Fruit fly (Drosophila melanogaster) whole organism, pupa: Measurements from ENCODE around the gene CG43102.
A peak's percentile ranks its signal among the peaks of the same experiment; 100 is the strongest.

Source experiments
- CG10348 ChIP-seq: fragments of 200-800 bp; sonication (Bioruptor generic); IDR thresholded peaks from 2 replicates; pipeline ENCODE4 v1.3.6; 2022; ENCODE audit warnings: missing biosample characterization, missing genetic modification characterization
- CG12605 ChIP-seq: fragments of 200-800 bp; sonication (Bioruptor generic); IDR thresholded peaks from 2 replicates; pipeline ENCODE4 v1.3.6; 2022; ENCODE audit warnings: missing biosample characterization, missing genetic modification characterization
- CG13204 ChIP-seq: fragments of 200-800 bp; sonication (Bioruptor generic); optimal IDR thresholded peaks from 2 replicates; lab custom pipeline; 2018; ENCODE audit warnings: missing biosample characterization, mild to moderate bottlenecking, missing genetic modification characterization, moderate library complexity
- CG14655 ChIP-seq: fragments of 200-800 bp; sonication (Bioruptor generic); optimal IDR thresholded peaks from 3 replicates; lab custom pipeline; 2017; ENCODE audit warnings: mild to moderate bottlenecking, missing biosample characterization, missing genetic modification reagents, missing genetic modification characterization
- CG15710 ChIP-seq: fragments of 200-800 bp; sonication (Bioruptor generic); optimal IDR thresholded peaks from 2 replicates; lab custom pipeline; 2018; ENCODE audit warnings: missing biosample characterization, mild to moderate bottlenecking, missing genetic modification characterization, moderate library complexity
- CG17806 ChIP-seq: fragments of 200-800 bp; sonication (Bioruptor generic); optimal IDR thresholded peaks from 2 replicates; lab custom pipeline; 2018; ENCODE audit warnings: missing biosample characterization, mild to moderate bottlenecking, missing genetic modification characterization, moderate library complexity
- CG32121 ChIP-seq: fragments of 200-800 bp; sonication (Bioruptor generic); IDR thresholded peaks from 2 replicates; pipeline ENCODE4 v1.3.6; 2022; ENCODE audit warnings: missing biosample characterization, missing genetic modification characterization
- CG34367 ChIP-seq: fragments of 200-800 bp; sonication (Bioruptor generic); optimal IDR thresholded peaks from 2 replicates; lab custom pipeline; 2018; ENCODE audit warnings: missing biosample characterization, mild to moderate bottlenecking, missing genetic modification characterization
- CG4496 ChIP-seq: fragments of 200-800 bp; sonication (Bioruptor generic); IDR thresholded peaks from 3 replicates; pipeline ENCODE4 v1.3.6; 2022; ENCODE audit warnings: missing biosample characterization, missing genetic modification characterization
- CG8159 ChIP-seq: fragments of 200-800 bp; sonication (Bioruptor generic); optimal IDR thresholded peaks from 3 replicates; lab custom pipeline; 2018; ENCODE audit warnings: missing biosample characterization, mild to moderate bottlenecking, missing genetic modification characterization, moderate library complexity
- CG8301 ChIP-seq: fragments of 200-800 bp; sonication (Bioruptor generic); optimal IDR thresholded peaks from 2 replicates; lab custom pipeline; 2018; ENCODE audit warnings: missing biosample characterization, mild to moderate bottlenecking, missing genetic modification characterization
- CG9948 ChIP-seq: fragments of 200-800 bp; sonication (Bioruptor generic); optimal IDR thresholded peaks from 2 replicates; lab custom pipeline; 2018; ENCODE audit warnings: missing biosample characterization, mild to moderate bottlenecking, missing genetic modification characterization, moderate library complexity
- D1 ChIP-seq: fragments of 200-800 bp; sonication (Bioruptor generic); optimal IDR thresholded peaks from 2 replicates; lab custom pipeline; 2018; ENCODE audit warnings: missing biosample characterization, mild to moderate bottlenecking, missing genetic modification characterization, moderate library complexity
- EcR ChIP-seq: fragments of 200-800 bp; sonication (Bioruptor generic); optimal IDR thresholded peaks from 3 replicates; lab custom pipeline; 2019; ENCODE audit warnings: missing biosample characterization, missing genetic modification characterization, mild to moderate bottlenecking, moderate library complexity, missing genetic modification reagents
- Ets98B ChIP-seq: fragments of 200-800 bp; sonication (Bioruptor generic); IDR thresholded peaks from 2 replicates; pipeline ENCODE4 v1.3.6; 2022; ENCODE audit warnings: missing biosample characterization, missing genetic modification characterization
- Pif1A ChIP-seq: fragments of 200-800 bp; sonication (Bioruptor generic); optimal IDR thresholded peaks from 3 replicates; lab custom pipeline; 2016; ENCODE audit warnings: missing biosample characterization, missing genetic modification characterization
- Pif1B ChIP-seq: fragments of 200-800 bp; sonication (Bioruptor generic); optimal IDR thresholded peaks from 3 replicates; lab custom pipeline; 2016; ENCODE audit warnings: missing biosample characterization, missing genetic modification characterization
- Snoo ChIP-seq: fragments of 200-800 bp; sonication (Bioruptor generic); optimal IDR thresholded peaks from 3 replicates; lab custom pipeline; 2017; ENCODE audit warnings: missing biosample characterization, mild to moderate bottlenecking, missing genetic modification characterization, inconsistent platforms
- fd96Ca ChIP-seq: fragments of 200-800 bp; sonication (Bioruptor generic); IDR thresholded peaks from 3 replicates; pipeline ENCODE4 v1.3.6; 2022; ENCODE audit warnings: missing biosample characterization, missing genetic modification characterization
- gl ChIP-seq: fragments of 200-800 bp; sonication (Bioruptor generic); optimal IDR thresholded peaks from 2 replicates; lab custom pipeline; 2018; ENCODE audit warnings: missing biosample characterization, mild to moderate bottlenecking, missing genetic modification characterization
- rn ChIP-seq: fragments of 200-800 bp; sonication (Bioruptor generic); IDR thresholded peaks from 2 replicates; pipeline ENCODE4 v1.3.6; 2022; ENCODE audit warnings: missing biosample characterization, missing genetic modification characterization

The CG43102 gene

DNA sequence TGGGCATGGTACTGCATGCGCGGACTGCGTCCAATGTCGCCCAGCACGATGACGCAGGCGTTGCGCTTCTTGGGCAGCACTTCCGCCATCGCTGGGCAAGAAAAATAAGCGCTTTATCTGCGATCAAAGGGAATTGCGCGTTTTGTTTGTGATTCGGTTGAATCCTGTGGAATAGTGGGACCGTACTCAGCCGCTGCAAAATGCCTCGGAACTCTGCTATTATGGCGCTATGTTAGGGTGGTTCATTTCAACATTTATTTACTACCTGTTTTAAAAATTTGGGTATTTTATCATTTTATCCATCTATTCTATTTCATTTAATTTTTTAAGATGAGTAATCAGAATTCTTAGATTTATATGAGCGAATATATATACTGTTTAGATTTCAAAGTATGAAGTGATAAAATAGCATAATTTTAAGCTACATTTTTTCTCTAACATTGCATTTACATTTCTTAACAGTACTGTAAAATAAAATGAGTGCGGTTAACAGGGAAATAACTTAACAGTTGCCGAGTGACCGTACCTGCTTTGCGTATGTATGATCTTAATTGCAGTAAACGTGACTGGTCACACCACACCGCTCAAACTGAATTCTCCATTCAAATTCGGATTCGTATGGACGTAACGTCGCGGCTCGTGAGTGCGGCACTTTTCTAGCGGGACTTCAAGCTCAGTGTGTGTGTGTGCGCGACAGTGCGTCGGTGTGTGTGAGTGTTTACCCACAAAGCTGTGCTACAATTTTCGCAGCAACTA, 16.8 kb upstream of the CG43102 start, which contains the start of the genes Alg1 and tinc:
TSS of gene Alg1 (minus strand) at position 184 of the 756 bp plus-strand sequence.
TSS of gene tinc (plus strand) at position 591 of the 756 bp plus-strand sequence.
- TF ChIP-seq CG17806 (tag; lab: Kevin White, UChicago) (peak; percentile 85), CG8301 (tag; lab: Kevin White, UChicago) (peak; percentile 54), EcR (GFP tag; lab: Kevin White, UChicago) (no peak), Pif1A (no peak), CG10348 (no peak), fd96Ca (GFP tag; lab: Robert Waterston, UW) (no peak; the same call in 2 of the 3 replicates), CG34367 (tag; lab: Kevin White, UChicago) (peak; percentile 28), D1 (tag; lab: Kevin White, UChicago) (no peak), CG13204 (no peak), CG15710 (tag; lab: Kevin White, UChicago) (peak; percentile 69), CG9948 (tag; lab: Kevin White, UChicago) (peak; percentile 59), CG14655 (GFP tag; lab: Kevin White, UChicago) (no peak), Snoo (peak; percentile 38), Pif1B (GFP tag; lab: Kevin White, UChicago) (no peak), CG8159 (tag; lab: Kevin White, UChicago) (peak; percentile 73), Ets98B (GFP tag; lab: Robert Waterston, UW) (peak; percentile 36; the same call in 1 of the 2 replicates), CG12605 (GFP tag; lab: Robert Waterston, UW) (peak; percentile 62; the same call in 1 of the 2 replicates), CG32121 (GFP tag; lab: Robert Waterston, UW) (peak; percentile 59), CG4496 (GFP tag; lab: Robert Waterston, UW) (peak; percentile 72; the same call in 2 of the 3 replicates), gl (no peak), rn (GFP tag; lab: Robert Waterston, UW) (no peak)

dm6 chr3R:17809014-17809413, 14.7 kb upstream of the CG43102 start, which contains the start of gene Odj:
Gene Odj (minus strand): TSS chr3R:17809222.
- TF ChIP-seq EcR (GFP tag; lab: Kevin White, UChicago) = no peak
- no peak for TF ChIP-seq fd96Ca (GFP tag; lab: Robert Waterston, UW)
- no peak for TF ChIP-seq CG4496 (GFP tag; lab: Robert Waterston, UW)
- TF ChIP-seq Ets98B (GFP tag; lab: Robert Waterston, UW) = no peak
- no peak for TF ChIP-seq CG12605 (GFP tag; lab: Robert Waterston, UW)
- TF ChIP-seq CG14655 (GFP tag; lab: Kevin White, UChicago) = no peak
- no peak for TF ChIP-seq rn (GFP tag; lab: Robert Waterston, UW)
- TF ChIP-seq Snoo = no peak
- no peak for TF ChIP-seq CG9948 (tag; lab: Kevin White, UChicago)
- no peak for TF ChIP-seq D1 (tag; lab: Kevin White, UChicago)
- TF ChIP-seq, all 21 proteins: peak for 0

dm6 chr3R:17807035-17807606, 12.8 kb upstream of the CG43102 start, which contains the start of gene CG17801:
Gene CG17801 (minus strand): TSS chr3R:17807085.
- TF ChIP-seq EcR (GFP tag; lab: Kevin White, UChicago) (no peak), CG4496 (GFP tag; lab: Robert Waterston, UW) (no peak), Pif1B (GFP tag; lab: Kevin White, UChicago) (no peak), D1 (tag; lab: Kevin White, UChicago) (no peak), CG17806 (tag; lab: Kevin White, UChicago) (no peak), Snoo (no peak), CG12605 (GFP tag; lab: Robert Waterston, UW) (no peak), CG32121 (GFP tag; lab: Robert Waterston, UW) (no peak), CG8159 (tag; lab: Kevin White, UChicago) (no peak), Pif1A (no peak), CG13204 (no peak), CG34367 (tag; lab: Kevin White, UChicago) (no peak), gl (no peak), CG14655 (GFP tag; lab: Kevin White, UChicago) (no peak), CG9948 (tag; lab: Kevin White, UChicago) (no peak), CG10348 (no peak)

DNA sequence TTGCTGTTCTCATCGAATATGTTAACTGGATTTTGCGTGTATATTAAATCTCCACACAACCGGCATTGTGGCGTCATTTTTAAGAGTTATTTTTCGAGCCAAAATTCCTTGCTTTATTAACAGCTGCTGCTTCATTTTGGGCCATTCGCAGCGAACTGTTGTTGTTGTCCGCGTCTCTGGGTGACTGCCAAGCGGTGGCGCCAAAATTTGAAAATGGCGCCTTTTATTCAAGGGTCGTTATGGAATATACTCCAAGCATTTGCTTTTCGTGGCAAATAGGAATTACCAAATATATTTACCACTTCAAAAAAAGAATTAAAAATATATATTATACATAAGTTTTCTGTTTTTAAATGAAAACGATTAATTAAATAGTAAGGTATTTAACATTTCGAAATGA, 10.8 kb upstream of the CG43102 start, which contains the start of gene Nnk:
TSS of gene Nnk (minus strand) at position 158 of the 400 bp plus-strand sequence.
- TF ChIP-seq rn (GFP tag; lab: Robert Waterston, UW) = no peak
- TF ChIP-seq Pif1B (GFP tag; lab: Kevin White, UChicago) = no peak
- no peak for TF ChIP-seq Ets98B (GFP tag; lab: Robert Waterston, UW)
- no peak for TF ChIP-seq CG9948 (tag; lab: Kevin White, UChicago)
- no peak for TF ChIP-seq CG10348
- no peak for TF ChIP-seq Pif1A
- no peak for TF ChIP-seq CG34367 (tag; lab: Kevin White, UChicago)
- TF ChIP-seq CG14655 (GFP tag; lab: Kevin White, UChicago) = no peak
- TF ChIP-seq CG17806 (tag; lab: Kevin White, UChicago) = no peak
- TF ChIP-seq CG4496 (GFP tag; lab: Robert Waterston, UW) = no peak
- no peak for TF ChIP-seq fd96Ca (GFP tag; lab: Robert Waterston, UW)
- no peak for TF ChIP-seq CG13204
- TF ChIP-seq Snoo = no peak

DNA sequence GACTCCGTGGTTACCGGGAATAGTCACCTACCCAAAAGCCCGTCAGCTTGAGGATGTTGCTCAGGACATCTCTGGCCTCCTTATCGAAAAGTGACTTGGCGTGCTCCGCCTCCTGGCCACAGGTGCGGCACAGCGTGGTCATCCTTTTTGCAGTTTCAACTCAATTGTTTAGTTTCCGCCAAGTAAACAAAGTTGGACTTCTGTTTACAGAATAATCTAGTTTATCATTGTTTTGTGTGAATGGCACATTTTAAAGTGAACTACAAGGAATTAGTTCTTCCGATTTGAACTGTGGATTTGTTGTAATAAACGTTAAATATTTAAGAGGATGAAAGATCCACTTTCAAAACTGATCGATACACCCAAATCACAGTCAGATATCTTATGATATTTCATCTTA, 8.7 kb upstream of the CG43102 start, which contains the start of gene CG17806:
TSS of gene CG17806 (minus strand) at position 236 of the 400 bp plus-strand sequence.
- TF ChIP-seq CG34367 (tag; lab: Kevin White, UChicago) (no peak), CG15710 (tag; lab: Kevin White, UChicago) (peak; percentile 12), CG17806 (tag; lab: Kevin White, UChicago) (peak; percentile 35)
